Fruit fly (Drosophila melanogaster) whole organism, embryonic: Measurements from ENCODE around the gene CG10353.

Source experiments
- Antp ChIP-seq: fragments of 200-800 bp; sonication (Bioruptor generic); optimal IDR thresholded peaks from 3 replicates; lab custom pipeline; 2016; ENCODE audit warnings: missing biosample characterization, missing genetic modification characterization
- BtbVII ChIP-seq: fragments of 200-800 bp; sonication (Bioruptor generic); optimal IDR thresholded peaks from 3 replicates; lab custom pipeline; 2017; ENCODE audit warnings: missing biosample characterization, mild to moderate bottlenecking, missing genetic modification characterization
- CG1024 ChIP-seq: fragments of 200-800 bp; sonication (Bioruptor generic); IDR thresholded peaks from 2 replicates; pipeline ENCODE4 v1.3.6; 2022; ENCODE audit warnings: missing biosample characterization, missing genetic modification characterization
- CG10979 ChIP-seq: fragments of 200-800 bp; sonication (Bioruptor generic); optimal IDR thresholded peaks from 2 replicates; lab custom pipeline; 2018; ENCODE audit warnings: missing biosample characterization, mild to moderate bottlenecking, missing genetic modification characterization, moderate library complexity
- CG12744 ChIP-seq: fragments of 200-800 bp; sonication (Bioruptor generic); optimal IDR thresholded peaks from 2 replicates; lab custom pipeline; 2016; ENCODE audit warnings: missing biosample characterization, missing genetic modification characterization
- CG13296 ChIP-seq: fragments of 200-800 bp; sonication (Bioruptor generic); optimal IDR thresholded peaks from 3 replicates; lab custom pipeline; 2018; ENCODE audit warnings: missing biosample characterization, mild to moderate bottlenecking, missing genetic modification characterization
- CG14860 ChIP-seq: fragments of 200-800 bp; sonication (Bioruptor generic); IDR thresholded peaks from 3 replicates; pipeline ENCODE4 v1.3.6; 2022; ENCODE audit warnings: missing biosample characterization, missing genetic modification characterization; ENCODE audit not compliant: partially characterized antibody
- CG15514 ChIP-seq: fragments of 200-800 bp; sonication (Bioruptor generic); optimal IDR thresholded peaks from 3 replicates; lab custom pipeline; 2017; ENCODE audit warnings: missing biosample characterization, missing genetic modification characterization, mild to moderate bottlenecking, moderate library complexity, missing genetic modification reagents
- CG1603 ChIP-seq: fragments of 200-800 bp; sonication (Bioruptor generic); optimal IDR thresholded peaks from 2 replicates; lab custom pipeline; 2019; ENCODE audit warnings: missing biosample characterization, mild to moderate bottlenecking, missing genetic modification characterization, moderate library complexity
- CG1647 ChIP-seq: fragments of 200-800 bp; sonication (Bioruptor generic); optimal IDR thresholded peaks from 3 replicates; lab custom pipeline; 2016; ENCODE audit warnings: missing biosample characterization, missing genetic modification characterization
- CG16779 ChIP-seq: fragments of 200-800 bp; sonication (Bioruptor generic); IDR thresholded peaks from 2 replicates; pipeline ENCODE4 v1.3.6; 2022; ENCODE audit warnings: missing biosample characterization, missing genetic modification characterization
- CG16863 ChIP-seq: fragments of 200-800 bp; sonication (Bioruptor generic); optimal IDR thresholded peaks from 3 replicates; lab custom pipeline; 2016; ENCODE audit warnings: missing biosample characterization, missing genetic modification characterization
- CG3065 ChIP-seq: fragments of 200-800 bp; sonication (Bioruptor generic); optimal IDR thresholded peaks from 2 replicates; lab custom pipeline; 2016; ENCODE audit warnings: missing biosample characterization, missing genetic modification characterization
- CG31224 ChIP-seq: fragments of 200-800 bp; sonication (Bioruptor generic); IDR thresholded peaks from 2 replicates; pipeline ENCODE4 v1.3.6; 2022; ENCODE audit warnings: missing biosample characterization, missing genetic modification characterization
- CG43689 ChIP-seq: fragments of 200-800 bp; sonication (Bioruptor generic); IDR thresholded peaks from 2 replicates; pipeline ENCODE4 v1.3.6; 2022; ENCODE audit warnings: missing biosample characterization, missing genetic modification characterization
- CG4730 ChIP-seq: fragments of 200-800 bp; sonication (Bioruptor generic); IDR thresholded peaks from 2 replicates; pipeline ENCODE4 v1.3.6; 2022; ENCODE audit warnings: missing biosample characterization, missing genetic modification characterization
- CG6791 ChIP-seq: fragments of 200-800 bp; sonication (Bioruptor generic); IDR thresholded peaks from 3 replicates; pipeline ENCODE4 v1.3.6; 2022; ENCODE audit warnings: missing biosample characterization, missing genetic modification characterization; ENCODE audit not compliant: partially characterized antibody
- CG8388 ChIP-seq: fragments of 200-800 bp; sonication (Bioruptor generic); optimal IDR thresholded peaks from 2 replicates; lab custom pipeline; 2019; ENCODE audit warnings: missing biosample characterization, mild to moderate bottlenecking, missing genetic modification characterization, moderate library complexity
- CoRest ChIP-seq: fragments of 200-800 bp; sonication (Bioruptor generic); optimal IDR thresholded peaks from 3 replicates; lab custom pipeline; 2018; ENCODE audit warnings: missing biosample characterization, mild to moderate bottlenecking, missing genetic modification characterization, moderate library complexity
- Ets97D ChIP-seq: fragments of 200-800 bp; sonication (Bioruptor generic); optimal IDR thresholded peaks from 3 replicates; lab custom pipeline; 2016; ENCODE audit warnings: missing biosample characterization, missing genetic modification characterization
- H2.0 ChIP-seq: fragments of 200-800 bp; sonication (Bioruptor generic); IDR thresholded peaks from 2 replicates; pipeline ENCODE4 v1.3.6; 2022; ENCODE audit warnings: missing biosample characterization, missing genetic modification characterization
- HLH3B ChIP-seq: fragments of 200-800 bp; sonication (Bioruptor generic); IDR thresholded peaks from 2 replicates; pipeline ENCODE4 v1.3.6; 2022; ENCODE audit warnings: missing biosample characterization, missing genetic modification characterization
- Hey ChIP-seq: fragments of 200-800 bp; sonication (Bioruptor generic); optimal IDR thresholded peaks from 3 replicates; lab custom pipeline; 2018; ENCODE audit warnings: missing biosample characterization, mild to moderate bottlenecking, missing genetic modification characterization
- HmgZ ChIP-seq: fragments of 200-800 bp; sonication (Bioruptor generic); optimal IDR thresholded peaks from 2 replicates; lab custom pipeline; 2018; ENCODE audit warnings: missing biosample characterization, mild to moderate bottlenecking, missing genetic modification characterization
- MBD-R2 ChIP-seq: fragments of 200-800 bp; sonication (Bioruptor generic); IDR thresholded peaks from 2 replicates; pipeline ENCODE4 v1.3.6; 2022; ENCODE audit warnings: missing biosample characterization, missing genetic modification characterization
- Mad ChIP-seq: fragments of 200-800 bp; sonication (Bioruptor generic); optimal IDR thresholded peaks from 2 replicates; lab custom pipeline; 2016; ENCODE audit warnings: missing biosample characterization, missing genetic modification characterization
- Med ChIP-seq: fragments of 200-800 bp; sonication (Bioruptor generic); peaks from one replicate; lab custom pipeline; 2016; ENCODE audit warnings: missing biosample characterization, missing genetic modification characterization, mild to moderate bottlenecking, inconsistent platforms, moderate library complexity
- NFAT ChIP-seq: fragments of 200-800 bp; sonication (Bioruptor generic); IDR thresholded peaks from 2 replicates; pipeline ENCODE4 v1.3.6; 2022; ENCODE audit warnings: missing biosample characterization, missing genetic modification characterization
- Optix ChIP-seq: fragments of 200-800 bp; sonication (Bioruptor generic); IDR thresholded peaks from 3 replicates; pipeline ENCODE4 v1.3.6; 2022; ENCODE audit warnings: missing biosample characterization, missing genetic modification characterization
- Xbp1 ChIP-seq: fragments of 200-800 bp; sonication (Bioruptor generic); optimal IDR thresholded peaks from 3 replicates; lab custom pipeline; 2016; ENCODE audit warnings: missing biosample characterization, mild to moderate bottlenecking, missing genetic modification characterization
- ab ChIP-seq: fragments of 200-800 bp; sonication (Bioruptor generic); optimal IDR thresholded peaks from 2 replicates; lab custom pipeline; 2016; ENCODE audit warnings: missing biosample characterization, missing genetic modification characterization
- ash1 ChIP-seq: fragments of 200-800 bp; sonication (Bioruptor generic); optimal IDR thresholded peaks from 2 replicates; lab custom pipeline; 2018; ENCODE audit warnings: missing biosample characterization, mild to moderate bottlenecking, missing genetic modification characterization
- bcd ChIP-seq: fragments of 200-800 bp; sonication (Bioruptor generic); optimal IDR thresholded peaks from 2 replicates; lab custom pipeline; 2017; ENCODE audit warnings: missing biosample characterization, mild to moderate bottlenecking, missing genetic modification characterization
- bigmax ChIP-seq: fragments of 200-800 bp; sonication (Bioruptor generic); optimal IDR thresholded peaks from 2 replicates; lab custom pipeline; 2018; ENCODE audit warnings: missing biosample characterization, mild to moderate bottlenecking, missing genetic modification characterization
- cas ChIP-seq: fragments of 200-800 bp; sonication (Bioruptor generic); IDR thresholded peaks from 2 replicates; pipeline ENCODE4 v1.3.6; 2022; ENCODE audit warnings: missing biosample characterization, missing genetic modification characterization
- cwo ChIP-seq: fragments of 200-800 bp; sonication (Bioruptor generic); optimal IDR thresholded peaks from 3 replicates; lab custom pipeline; 2017; ENCODE audit warnings: missing biosample characterization, missing genetic modification characterization, mild to moderate bottlenecking, moderate library complexity, missing genetic modification reagents
- eve ChIP-seq, 2 experiments: fragments of >200 bp; optimal IDR thresholded peaks; 2 replicates each; lab custom pipeline; 2017; ENCODE audit warnings: missing biosample characterization in 2 of 2, missing genetic modification characterization in 2 of 2
- ftz-f1 ChIP-seq: fragments of 200-800 bp; sonication (Bioruptor generic); optimal IDR thresholded peaks from 2 replicates; lab custom pipeline; 2016; ENCODE audit warnings: missing biosample characterization, missing genetic modification characterization
- gfzf ChIP-seq: fragments of 200-800 bp; sonication (Bioruptor generic); optimal IDR thresholded peaks from 2 replicates; lab custom pipeline; 2016; ENCODE audit warnings: missing biosample characterization, mild to moderate bottlenecking, missing genetic modification characterization, moderate library complexity
- gsb ChIP-seq: fragments of 200-800 bp; sonication (Bioruptor generic); IDR thresholded peaks from 2 replicates; pipeline ENCODE4 v1.3.6; 2022; ENCODE audit warnings: missing biosample characterization, missing genetic modification characterization
- gsb-n ChIP-seq: fragments of 200-800 bp; sonication (Bioruptor generic); optimal IDR thresholded peaks from 3 replicates; lab custom pipeline; 2018; ENCODE audit warnings: missing biosample characterization, mild to moderate bottlenecking, missing genetic modification characterization
- ham ChIP-seq: fragments of 200-800 bp; sonication (Bioruptor generic); IDR thresholded peaks from 2 replicates; pipeline ENCODE4 v1.3.6; 2022; ENCODE audit warnings: missing biosample characterization, missing genetic modification characterization
- inv ChIP-seq: fragments of 200-800 bp; sonication (Bioruptor generic); IDR thresholded peaks from 2 replicates; pipeline ENCODE4 v1.3.6; 2022; ENCODE audit warnings: missing biosample characterization, missing genetic modification characterization; ENCODE audit not compliant: partially characterized antibody
- jing ChIP-seq: fragments of 200-800 bp; sonication (Bioruptor generic); optimal IDR thresholded peaks from 2 replicates; lab custom pipeline; 2018; ENCODE audit warnings: missing biosample characterization, mild to moderate bottlenecking, missing genetic modification characterization
- nmo ChIP-seq: fragments of 200-800 bp; sonication (Bioruptor generic); optimal IDR thresholded peaks from 2 replicates; lab custom pipeline; 2018; ENCODE audit warnings: missing biosample characterization, mild to moderate bottlenecking, missing genetic modification characterization, moderate library complexity
- onecut ChIP-seq: fragments of 200-800 bp; sonication (Bioruptor generic); IDR thresholded peaks from 2 replicates; pipeline ENCODE4 v1.3.6; 2022; ENCODE audit warnings: missing biosample characterization, missing genetic modification characterization
- peb ChIP-seq: fragments of 200-800 bp; sonication (Bioruptor generic); IDR thresholded peaks from 2 replicates; pipeline ENCODE4 v1.3.6; 2022; ENCODE audit warnings: missing biosample characterization, missing genetic modification characterization
- salm ChIP-seq: fragments of 200-800 bp; sonication (Bioruptor generic); optimal IDR thresholded peaks from 2 replicates; lab custom pipeline; 2018; ENCODE audit warnings: missing biosample characterization, mild to moderate bottlenecking, missing genetic modification characterization
- sim ChIP-seq: fragments of 200-800 bp; sonication (Bioruptor generic); IDR thresholded peaks from 2 replicates; pipeline ENCODE4 v1.3.6; 2022; ENCODE audit warnings: missing biosample characterization, missing genetic modification characterization
- vfl ChIP-seq: fragments of 200-800 bp; sonication (Bioruptor generic); optimal IDR thresholded peaks from 2 replicates; lab custom pipeline; 2016; ENCODE audit warnings: missing biosample characterization, missing genetic modification characterization
- zfh2 ChIP-seq: fragments of 200-800 bp; sonication (Bioruptor generic); optimal IDR thresholded peaks from 2 replicates; lab custom pipeline; 2016; ENCODE audit warnings: missing biosample characterization, missing genetic modification characterization

CG10353 gene

DNA sequence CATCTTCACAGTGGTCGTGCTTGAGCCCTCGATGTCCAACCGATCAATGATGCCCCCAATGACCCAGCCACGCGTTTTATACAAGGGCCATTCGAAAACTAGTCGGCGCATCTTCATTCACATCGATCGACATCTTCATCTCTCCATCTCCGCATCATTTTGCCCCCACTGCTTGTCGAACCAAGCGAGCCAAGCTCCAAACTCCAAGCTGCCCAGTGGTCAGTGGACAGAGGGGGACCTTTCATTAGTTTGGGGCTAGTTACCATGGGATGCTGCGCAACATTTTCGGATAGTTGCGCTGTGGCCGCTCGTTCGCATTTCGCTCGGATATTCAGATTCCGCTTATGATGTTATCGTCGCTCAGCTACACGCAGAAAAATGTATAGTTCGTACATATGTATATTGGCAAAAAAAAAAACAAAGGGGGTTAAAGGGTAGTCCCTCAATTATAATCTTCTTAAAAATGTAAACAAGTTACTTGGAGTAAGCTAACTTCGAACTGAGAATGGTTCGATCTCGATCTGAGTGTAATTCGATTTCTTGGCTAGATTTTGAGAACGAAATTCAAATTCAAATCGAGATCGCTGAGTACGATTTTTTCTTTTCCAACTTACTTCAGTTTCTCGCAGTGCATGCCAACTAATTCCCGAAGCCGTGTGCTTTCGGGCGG is 40.8 kb downstream of the CG10353 start, which contains the start of gene CG15740 (continued):
- TF ChIP-seq CG31224 (GFP tag; lab: Robert Waterston, UW) = no peak
- no peak for TF ChIP-seq CG3065 (GFP tag; lab: Kevin White, UChicago)
- 0 out of 2 replicates have a peak, but pooled peaks have one; percentile 16 for TF ChIP-seq CG1024
- TF ChIP-seq cwo (GFP tag; lab: Kevin White, UChicago) = no peak
- TF ChIP-seq H2.0 = peak; percentile 44; the same call in 1 of the 2 replicates
- TF ChIP-seq CG16779 (GFP tag; lab: Robert Waterston, UW) = no peak
- TF ChIP-seq Hey (tag; lab: Kevin White, UChicago) = no peak
- no peak for TF ChIP-seq Mad
- peak; percentile 15; the same call in 1 of the 2 replicates for TF ChIP-seq MBD-R2
- no peak for TF ChIP-seq gsb-n (tag; lab: Kevin White, UChicago)
- TF ChIP-seq bigmax = no peak
- TF ChIP-seq sim (GFP tag; lab: Robert Waterston, UW) = no peak
- peak; percentile 45 for TF ChIP-seq Xbp1 (GFP tag; lab: Kevin White, UChicago)
- peak; percentile 32 for TF ChIP-seq CoRest (tag; lab: Kevin White, UChicago)
- TF ChIP-seq bcd (GFP tag; lab: Kevin White, UChicago) = peak; percentile 41
- peak; percentile 38 for TF ChIP-seq CG1603 (tag; lab: Kevin White, UChicago)
- no peak for TF ChIP-seq onecut (GFP tag; lab: Robert Waterston, UW)
- no peak for TF ChIP-seq peb
- no peak for TF ChIP-seq NFAT (GFP tag; lab: Robert Waterston, UW)
- TF ChIP-seq ftz-f1 (GFP tag; lab: Kevin White, UChicago) = no peak
- no peak for TF ChIP-seq BtbVII (GFP tag; lab: Kevin White, UChicago)
- no peak for TF ChIP-seq vfl
- TF ChIP-seq CG8388 = no peak
- peak; percentile 17 for TF ChIP-seq CG13296 (GFP tag; lab: Kevin White, UChicago)
- TF ChIP-seq nmo (GFP tag; lab: Kevin White, UChicago) = peak; percentile 45
- TF ChIP-seq CG16863 = peak; percentile 29
- no peak for TF ChIP-seq ab
- TF ChIP-seq CG10979 (tag; lab: Kevin White, UChicago) = no peak
- no peak for TF ChIP-seq CG43689
- TF ChIP-seq gfzf (GFP tag; lab: Kevin White, UChicago) = no peak
- TF ChIP-seq eve (GFP tag; optimal IDR thresholded peaks at IDR 0.05; lab: Kevin White, UChicago) = no peak
- TF ChIP-seq HmgZ (tag; lab: Kevin White, UChicago) = no peak
- TF ChIP-seq Ets97D = no peak
- peak; percentile 54; the same call in 1 of the 3 replicates for TF ChIP-seq Optix
- TF ChIP-seq HLH3B (GFP tag; lab: Robert Waterston, UW) = peak; percentile 57
- TF ChIP-seq CG14860 (GFP tag; lab: Robert Waterston, UW) = no peak
- peak; percentile 84 for TF ChIP-seq Med
- no peak for TF ChIP-seq ash1 (GFP tag; lab: Kevin White, UChicago)
- TF ChIP-seq CG6791 (GFP tag; lab: Robert Waterston, UW) = no peak
- TF ChIP-seq CG4730 = no peak
- peak; percentile 40 for TF ChIP-seq Antp
- no peak for TF ChIP-seq ham (GFP tag; lab: Robert Waterston, UW)
- TF ChIP-seq CG12744 (GFP tag; lab: Kevin White, UChicago) = no peak
- peak; percentile 25 for TF ChIP-seq jing (GFP tag; lab: Kevin White, UChicago)
- TF ChIP-seq inv (GFP tag; lab: Robert Waterston, UW) = no peak
- TF ChIP-seq cas = no peak
- no peak for TF ChIP-seq CG15514 (GFP tag; lab: Kevin White, UChicago)
- TF ChIP-seq zfh2 = no peak
- 0 out of 2 replicates have a peak, but pooled peaks have one; percentile 35 for TF ChIP-seq gsb
- no peak for TF ChIP-seq salm (tag; lab: Kevin White, UChicago)
- no peak for TF ChIP-seq CG1647
